Fruit fly (Drosophila melanogaster) whole organism, embryonic: Measurements from ENCODE around the gene nanos.

Source experiments
- Bdp1 ChIP-seq: fragments of 200-800 bp; sonication (Bioruptor generic); optimal IDR thresholded peaks from 3 replicates; lab custom pipeline; 2016; ENCODE audit warnings: missing biosample characterization, missing genetic modification characterization
- CG10209 ChIP-seq: fragments of 200-800 bp; sonication (Bioruptor generic); optimal IDR thresholded peaks from 3 replicates; lab custom pipeline; 2017; ENCODE audit warnings: missing biosample characterization, mild to moderate bottlenecking, missing genetic modification characterization, missing genetic modification reagents
- CG10274 ChIP-seq: fragments of 200-800 bp; sonication (Bioruptor generic); optimal IDR thresholded peaks from 3 replicates; lab custom pipeline; 2017; ENCODE audit warnings: missing biosample characterization, mild to moderate bottlenecking, missing genetic modification characterization
- CG10565 ChIP-seq: fragments of 200-800 bp; sonication (Bioruptor generic); optimal IDR thresholded peaks from 3 replicates; lab custom pipeline; 2016; ENCODE audit warnings: missing biosample characterization, mild to moderate bottlenecking, missing genetic modification characterization
- CG10654 ChIP-seq: fragments of 200-800 bp; sonication (Bioruptor generic); optimal IDR thresholded peaks from 2 replicates; lab custom pipeline; 2016; ENCODE audit warnings: missing biosample characterization, missing genetic modification characterization
- CG10959 ChIP-seq: fragments of 200-800 bp; sonication (Bioruptor generic); IDR thresholded peaks from 2 replicates; pipeline ENCODE4 v1.3.6; 2022; ENCODE audit warnings: missing biosample characterization, missing genetic modification characterization
- CG12236 ChIP-seq: fragments of 200-800 bp; sonication (Bioruptor generic); optimal IDR thresholded peaks from 2 replicates; lab custom pipeline; 2016; ENCODE audit warnings: missing biosample characterization, missing genetic modification characterization
- CG13775 ChIP-seq: fragments of 200-800 bp; sonication (Bioruptor generic); optimal IDR thresholded peaks from 3 replicates; lab custom pipeline; 2017; ENCODE audit warnings: missing biosample characterization, mild to moderate bottlenecking, missing genetic modification characterization
- CG14050 ChIP-seq: fragments of 200-800 bp; sonication (Bioruptor generic); IDR thresholded peaks from 3 replicates; pipeline ENCODE4 v1.3.6; 2022; ENCODE audit warnings: missing biosample characterization, missing genetic modification characterization
- CG15601 ChIP-seq: fragments of 200-800 bp; sonication (Bioruptor generic); optimal IDR thresholded peaks from 3 replicates; lab custom pipeline; 2019; ENCODE audit warnings: missing biosample characterization, mild to moderate bottlenecking, missing genetic modification characterization, moderate library complexity
- CG2712 ChIP-seq: fragments of 200-800 bp; optimal IDR thresholded peaks from 3 replicates; lab custom pipeline; 2019; ENCODE audit warnings: missing biosample characterization, mild to moderate bottlenecking, missing genetic modification characterization, moderate library complexity
- CG3163 ChIP-seq: fragments of 200-800 bp; sonication (Bioruptor generic); optimal IDR thresholded peaks from 3 replicates; lab custom pipeline; 2016; ENCODE audit warnings: missing biosample characterization, missing genetic modification characterization
- CG3847 ChIP-seq: fragments of 200-800 bp; sonication (Bioruptor generic); IDR thresholded peaks from 2 replicates; pipeline ENCODE4 v1.3.6; 2022; ENCODE audit warnings: missing biosample characterization, missing genetic modification characterization
- CG4854 ChIP-seq: fragments of 200-800 bp; sonication (Bioruptor generic); optimal IDR thresholded peaks from 2 replicates; lab custom pipeline; 2016; ENCODE audit warnings: missing biosample characterization, missing genetic modification characterization, inconsistent platforms
- CG7745 ChIP-seq: fragments of 200-800 bp; sonication (Bioruptor generic); optimal IDR thresholded peaks from 2 replicates; lab custom pipeline; 2018; ENCODE audit warnings: missing biosample characterization, mild to moderate bottlenecking, missing genetic modification characterization, moderate library complexity
- CG7928 ChIP-seq: fragments of 200-800 bp; sonication (Bioruptor generic); optimal IDR thresholded peaks from 2 replicates; lab custom pipeline; 2017; ENCODE audit warnings: missing biosample characterization, mild to moderate bottlenecking, missing genetic modification characterization
- CG8388 ChIP-seq: fragments of 200-800 bp; sonication (Bioruptor generic); optimal IDR thresholded peaks from 2 replicates; lab custom pipeline; 2019; ENCODE audit warnings: missing biosample characterization, mild to moderate bottlenecking, missing genetic modification characterization, moderate library complexity
- CrebB ChIP-seq: fragments of 200-800 bp; sonication (Bioruptor generic); optimal IDR thresholded peaks from 3 replicates; lab custom pipeline; 2018; ENCODE audit warnings: missing biosample characterization, mild to moderate bottlenecking, missing genetic modification characterization
- Fer2 ChIP-seq: fragments of 200-800 bp; sonication (Bioruptor generic); optimal IDR thresholded peaks from 2 replicates; lab custom pipeline; 2018; ENCODE audit warnings: missing biosample characterization, mild to moderate bottlenecking, missing genetic modification characterization, moderate library complexity
- HLH4C ChIP-seq: fragments of 200-800 bp; sonication (Bioruptor generic); IDR thresholded peaks from 3 replicates; pipeline ENCODE4 v1.3.6; 2022; ENCODE audit warnings: missing biosample characterization, missing genetic modification characterization; ENCODE audit not compliant: partially characterized antibody
- Hr78 ChIP-seq, 2 experiments: fragments of 200-800 bp in 1 of 2; fragments of >200 bp in 1 of 2; sonication (Bioruptor generic) in 1 of 2; optimal IDR thresholded peaks; 2 replicates each; lab custom pipeline; 2017 to 2019; ENCODE audit warnings: missing biosample characterization in 2 of 2, missing genetic modification characterization in 2 of 2, mild to moderate bottlenecking in 1 of 2, moderate library complexity in 1 of 2
- Max ChIP-seq: fragments of 200-800 bp; sonication (Bioruptor generic); optimal IDR thresholded peaks from 2 replicates; lab custom pipeline; 2016; ENCODE audit warnings: missing biosample characterization, mild to moderate bottlenecking, missing genetic modification characterization
- Sox100B ChIP-seq: fragments of 200-800 bp; sonication (Bioruptor generic); optimal IDR thresholded peaks from 3 replicates; lab custom pipeline; 2018; ENCODE audit warnings: missing biosample characterization, mild to moderate bottlenecking, missing genetic modification characterization
- Sox102F ChIP-seq: fragments of 200-800 bp; sonication (Bioruptor generic); optimal IDR thresholded peaks from 2 replicates; lab custom pipeline; 2018; ENCODE audit warnings: missing biosample characterization, mild to moderate bottlenecking, missing genetic modification characterization, moderate library complexity
- Ssrp ChIP-seq: fragments of 200-800 bp; sonication (Bioruptor generic); optimal IDR thresholded peaks from 2 replicates; lab custom pipeline; 2018; ENCODE audit warnings: missing biosample characterization, mild to moderate bottlenecking, missing genetic modification characterization, moderate library complexity
- Tbp ChIP-seq: fragments of >200 bp; optimal IDR thresholded peaks from 2 replicates; lab custom pipeline; 2018; ENCODE audit warnings: missing biosample characterization, missing genetic modification characterization
- btn ChIP-seq: fragments of 200-800 bp; sonication (Bioruptor generic); optimal IDR thresholded peaks from 2 replicates; lab custom pipeline; 2016; ENCODE audit warnings: missing biosample characterization, missing genetic modification characterization
- cas ChIP-seq: fragments of 200-800 bp; sonication (Bioruptor generic); IDR thresholded peaks from 2 replicates; pipeline ENCODE4 v1.3.6; 2022; ENCODE audit warnings: missing biosample characterization, missing genetic modification characterization
- da ChIP-seq: fragments of 200-800 bp; sonication (Bioruptor generic); optimal IDR thresholded peaks from 2 replicates; lab custom pipeline; 2016; ENCODE audit warnings: missing biosample characterization, missing genetic modification characterization
- emc ChIP-seq: fragments of 200-800 bp; sonication (Bioruptor generic); optimal IDR thresholded peaks from 2 replicates; lab custom pipeline; 2016; ENCODE audit warnings: missing biosample characterization, missing genetic modification characterization
- esg ChIP-seq: fragments of 200-800 bp; sonication (Bioruptor generic); conservative IDR thresholded peaks from 2 replicates; pipeline ENCODE4 v1.3.6; 2022; ENCODE audit warnings: missing biosample characterization, missing genetic modification characterization
- gsb ChIP-seq: fragments of 200-800 bp; sonication (Bioruptor generic); IDR thresholded peaks from 2 replicates; pipeline ENCODE4 v1.3.6; 2022; ENCODE audit warnings: missing biosample characterization, missing genetic modification characterization
- insv ChIP-seq, 2 experiments: fragments of 200-800 bp; sonication (Bioruptor generic); optimal IDR thresholded peaks; 3 replicates each; lab custom pipeline; 2016 to 2018; ENCODE audit warnings: missing biosample characterization in 2 of 2, missing genetic modification characterization in 2 of 2
- jumu ChIP-seq: fragments of 200-800 bp; sonication (Bioruptor generic); optimal IDR thresholded peaks from 3 replicates; lab custom pipeline; 2016; ENCODE audit warnings: missing biosample characterization, missing genetic modification characterization
- klu ChIP-seq: fragments of 200-800 bp; sonication (Bioruptor generic); IDR thresholded peaks from 2 replicates; pipeline ENCODE4 v1.3.6; 2022; ENCODE audit warnings: missing biosample characterization, missing genetic modification characterization
- kni ChIP-seq: fragments of 200-800 bp; sonication (Bioruptor generic); optimal IDR thresholded peaks from 3 replicates; lab custom pipeline; 2017; ENCODE audit warnings: mild to moderate bottlenecking, missing biosample characterization, missing genetic modification reagents, missing genetic modification characterization
- lilli ChIP-seq: fragments of 200-800 bp; sonication (Bioruptor generic); optimal IDR thresholded peaks from 3 replicates; lab custom pipeline; 2016; ENCODE audit warnings: missing biosample characterization, missing genetic modification characterization
- lola ChIP-seq, 3 experiments: fragments of >200 bp in 2 of 3; fragments of 200-800 bp in 1 of 3; sonication (Bioruptor generic) in 1 of 3; optimal IDR thresholded peaks; 2 replicates each; lab custom pipeline; 2017 to 2019; ENCODE audit warnings: missing biosample characterization in 3 of 3, missing genetic modification characterization in 3 of 3, mild to moderate bottlenecking in 1 of 3, moderate library complexity in 1 of 3
- mirr ChIP-seq: fragments of 200-800 bp; sonication (Bioruptor generic); optimal IDR thresholded peaks from 3 replicates; lab custom pipeline; 2018; ENCODE audit warnings: missing biosample characterization, mild to moderate bottlenecking, missing genetic modification characterization
- oc ChIP-seq: fragments of 200-800 bp; sonication (Bioruptor generic); optimal IDR thresholded peaks from 2 replicates; lab custom pipeline; 2018; ENCODE audit warnings: missing biosample characterization, mild to moderate bottlenecking, missing genetic modification characterization, moderate library complexity
- phol ChIP-seq: fragments of 200-800 bp; sonication (Bioruptor generic); optimal IDR thresholded peaks from 3 replicates; lab custom pipeline; 2018; ENCODE audit warnings: missing biosample characterization, mild to moderate bottlenecking, missing genetic modification characterization, moderate library complexity
- ro ChIP-seq: fragments of 200-800 bp; sonication (Bioruptor generic); IDR thresholded peaks from 2 replicates; pipeline ENCODE4 v1.3.6; 2022; ENCODE audit warnings: missing biosample characterization, missing genetic modification characterization
- schlank ChIP-seq: fragments of 200-800 bp; sonication (Bioruptor generic); optimal IDR thresholded peaks from 2 replicates; lab custom pipeline; 2018; ENCODE audit warnings: missing biosample characterization, mild to moderate bottlenecking, missing genetic modification characterization
- sim ChIP-seq: fragments of 200-800 bp; sonication (Bioruptor generic); IDR thresholded peaks from 2 replicates; pipeline ENCODE4 v1.3.6; 2022; ENCODE audit warnings: missing biosample characterization, missing genetic modification characterization
- slp2 ChIP-seq: fragments of 200-800 bp; sonication (Bioruptor generic); optimal IDR thresholded peaks from 2 replicates; lab custom pipeline; 2016; ENCODE audit warnings: missing biosample characterization, missing genetic modification characterization
- sr ChIP-seq: fragments of 200-800 bp; sonication (Bioruptor generic); IDR thresholded peaks from 3 replicates; pipeline ENCODE4 v1.3.6; 2022; ENCODE audit warnings: missing biosample characterization, missing genetic modification characterization
- zen2 ChIP-seq: fragments of 200-800 bp; sonication (Bioruptor generic); IDR thresholded peaks from 3 replicates; pipeline ENCODE4 v1.3.6; 2022; ENCODE audit warnings: missing biosample characterization, missing genetic modification characterization; ENCODE audit not compliant: partially characterized antibody
- zf30C ChIP-seq: fragments of 200-800 bp; sonication (Bioruptor generic); optimal IDR thresholded peaks from 3 replicates; lab custom pipeline; 2018; ENCODE audit warnings: missing biosample characterization, mild to moderate bottlenecking, missing genetic modification characterization

Gene nanos

dm6 chr3R:19147511-19148239, 9.4 kb upstream of the nanos start, which contains the start of gene Ppcs (continued):
- peak; percentile 19 for TF ChIP-seq CG8388 (GFP tag; lab: Kevin White, UChicago)
- peak; percentile 51 for TF ChIP-seq CG10209 (GFP tag; lab: Kevin White, UChicago)
- TF ChIP-seq CG10274 (GFP tag; lab: Kevin White, UChicago) = peak; percentile 34
- peak; percentile 43 for TF ChIP-seq CG4854
- peak; percentile 52 for TF ChIP-seq jumu (GFP tag; lab: Kevin White, UChicago)
- TF ChIP-seq CG7745 = no peak
- TF ChIP-seq sr (GFP tag; lab: Robert Waterston, UW) = 0 out of 3 replicates have a peak, but pooled peaks have one; percentile 17
- peak; percentile 44 for TF ChIP-seq CG2712 (tag; lab: Kevin White, UChicago)
- no peak for TF ChIP-seq ro (GFP tag; lab: Robert Waterston, UW)
- peak in 1 of 2 experiments; percentile 51 for TF ChIP-seq insv (GFP tag; optimal IDR thresholded peaks at IDR 0.05; lab: Kevin White, UChicago)
- TF ChIP-seq Bdp1 (GFP tag; lab: Kevin White, UChicago) = peak; percentile 19
- no peak for TF ChIP-seq zf30C (GFP tag; lab: Kevin White, UChicago)
- peak in 1 of 2 experiments; percentile 100 for TF ChIP-seq Hr78 (GFP tag; optimal IDR thresholded peaks at IDR 0.05; lab: Kevin White, UChicago)
- TF ChIP-seq schlank (tag; lab: Kevin White, UChicago) = no peak
- peak; percentile 54 for TF ChIP-seq da (GFP tag; lab: Kevin White, UChicago)
- peak; percentile 71 for TF ChIP-seq CG3847 (GFP tag; lab: Robert Waterston, UW)
- peak; percentile 11 for TF ChIP-seq Ssrp
- TF ChIP-seq zen2 (GFP tag; lab: Robert Waterston, UW) = peak; percentile 62; the same call in 2 of the 3 replicates
- TF ChIP-seq CrebB = no peak
- TF ChIP-seq btn (GFP tag; lab: Kevin White, UChicago) = peak; percentile 18
- peak; percentile 73 for TF ChIP-seq phol
- peak; percentile 44 for TF ChIP-seq CG12236
- TF ChIP-seq cas (GFP tag; lab: Robert Waterston, UW) = no peak
- no peak for TF ChIP-seq esg (GFP tag; lab: Robert Waterston, UW)
- TF ChIP-seq CG10654 (GFP tag; lab: Kevin White, UChicago) = peak; percentile 47
- TF ChIP-seq CG13775 = peak; percentile 69
- peak; percentile 73 for TF ChIP-seq lilli
- no peak; the same call in 1 of the 2 replicates for TF ChIP-seq CG10959 (GFP tag; lab: Robert Waterston, UW)
- TF ChIP-seq CG15601 (tag; lab: Kevin White, UChicago) = peak; percentile 60
- peak; percentile 49 for TF ChIP-seq CG7928
- no peak for TF ChIP-seq gsb
- peak; percentile 12 for TF ChIP-seq Sox102F
- no peak for TF ChIP-seq Tbp (GFP tag; lab: Kevin White, UChicago)
- no peak for TF ChIP-seq CG10565 (GFP tag; lab: Kevin White, UChicago)
- peak; percentile 45; the same call in 1 of the 2 replicates for TF ChIP-seq klu (GFP tag; lab: Robert Waterston, UW)
- TF ChIP-seq CG3163 (GFP tag; lab: Kevin White, UChicago) = peak; percentile 57
- TF ChIP-seq Max (GFP tag; lab: Kevin White, UChicago) = peak; percentile 88
- TF ChIP-seq slp2 (GFP tag; lab: Kevin White, UChicago) = peak; percentile 39
- TF ChIP-seq Sox100B = peak; percentile 81
- TF ChIP-seq emc (GFP tag; lab: Kevin White, UChicago) = peak; percentile 36
- no peak for TF ChIP-seq sim (GFP tag; lab: Robert Waterston, UW)
- TF ChIP-seq oc (tag; lab: Kevin White, UChicago) = no peak
- TF ChIP-seq kni (GFP tag; lab: Kevin White, UChicago) = peak; percentile 70
- TF ChIP-seq HLH4C = no peak
- TF ChIP-seq mirr (GFP tag; lab: Kevin White, UChicago) = peak; percentile 13
- TF ChIP-seq CG14050 (GFP tag; lab: Robert Waterston, UW) = no peak
- peak; percentile 50 for TF ChIP-seq Fer2
- TF ChIP-seq lola (GFP tag; optimal IDR thresholded peaks at IDR 0.05; lab: Kevin White, UChicago) = peak in 1 of 3 experiments; percentile 50
